Worm (Caenorhabditis elegans) whole organism, early embryonic: ENCODE measurements around the gene oig-8.

Experiments
- B0310.2 ChIP-seq: sonication (generic microtip); optimal IDR thresholded peaks from 2 replicates; lab custom pipeline; 2016; ENCODE audit warnings: mild to moderate bottlenecking, missing genetic modification characterization, missing compliant biosample characterization
- F13C5.2 ChIP-seq: sonication (generic microtip); optimal IDR thresholded peaks from 2 replicates; lab custom pipeline; 2017; ENCODE audit warnings: mild to moderate bottlenecking, missing genetic modification characterization, inconsistent platforms, missing compliant biosample characterization
- aly-1 ChIP-seq: sonication (generic microtip); optimal IDR thresholded peaks from 2 replicates; lab custom pipeline; 2016; ENCODE audit warnings: missing genetic modification characterization, missing compliant biosample characterization
- ama-1 ChIP-seq: fragments of 150-350 bp; optimal IDR thresholded peaks from 2 replicates; lab custom pipeline; 2014
- ceh-13 ChIP-seq: fragments of 200-800 bp; sonication (Bioruptor generic); optimal IDR thresholded peaks from 2 replicates; lab custom pipeline; 2018; ENCODE audit warnings: mild to moderate bottlenecking, missing genetic modification characterization, missing compliant biosample characterization
- ceh-36 ChIP-seq: sonication (generic microtip); optimal IDR thresholded peaks from 2 replicates; lab custom pipeline; 2016; ENCODE audit warnings: missing genetic modification characterization, inconsistent platforms, missing compliant biosample characterization
- ets-7 ChIP-seq: sonication (generic microtip); optimal IDR thresholded peaks from 2 replicates; lab custom pipeline; 2016; ENCODE audit warnings: missing genotype, missing genetic modification characterization, missing compliant biosample characterization
- flt-1 ChIP-seq: fragments of 200-800 bp; sonication (Bioruptor generic); IDR thresholded peaks from 2 replicates; pipeline ENCODE4 v1.3.6; 2022; ENCODE audit warnings: missing genetic modification characterization, missing compliant biosample characterization
- hmbx-1 ChIP-seq: sonication (generic microtip); optimal IDR thresholded peaks from 2 replicates; lab custom pipeline; 2016; ENCODE audit warnings: mild to moderate bottlenecking, missing genetic modification characterization, missing compliant biosample characterization
- hmg-4 ChIP-seq: fragments of 200-800 bp; sonication (Bioruptor generic); optimal IDR thresholded peaks from 2 replicates; lab custom pipeline; 2018; ENCODE audit warnings: mild to moderate bottlenecking, missing genetic modification characterization, missing compliant biosample characterization
- hnd-1 ChIP-seq: sonication (generic microtip); optimal IDR thresholded peaks from 2 replicates; lab custom pipeline; 2016; ENCODE audit warnings: missing genetic modification characterization, missing compliant biosample characterization
- pes-1 ChIP-seq: fragments of 200-800 bp; sonication (Bioruptor generic); IDR thresholded peaks from 2 replicates; pipeline ENCODE4 v1.3.6; 2022; ENCODE audit warnings: missing genetic modification reagents, missing genetic modification characterization, missing compliant biosample characterization
- scrt-1 ChIP-seq: fragments of 200-800 bp; sonication (Bioruptor generic); IDR thresholded peaks from 2 replicates; pipeline ENCODE4 v1.3.6; 2022; ENCODE audit warnings: missing genetic modification characterization, missing compliant biosample characterization
- sea-1 ChIP-seq: fragments of 200-800 bp; sonication (Bioruptor generic); conservative IDR thresholded peaks from 2 replicates; pipeline ENCODE4 v1.3.6; 2022; ENCODE audit warnings: missing genetic modification characterization, missing compliant biosample characterization
- tbx-11 ChIP-seq: fragments of 200-800 bp; sonication (Bioruptor generic); IDR thresholded peaks from 2 replicates; pipeline ENCODE4 v1.3.6; 2022; ENCODE audit warnings: missing genetic modification characterization, missing compliant biosample characterization
- tbx-37 ChIP-seq: fragments of 200-800 bp; sonication (Bioruptor generic); conservative IDR thresholded peaks from 2 replicates; pipeline ENCODE4 v1.3.6; 2022; ENCODE audit warnings: missing genetic modification reagents, missing genetic modification characterization, missing compliant biosample characterization
- tra-4 ChIP-seq: sonication (generic microtip); optimal IDR thresholded peaks from 2 replicates; lab custom pipeline; 2017; ENCODE audit warnings: missing genetic modification characterization, missing compliant biosample characterization

oig-8 gene

ce11 chrII:6654284-6654683, 5.4 kb upstream of the oig-8 start, which contains the start of gene T19D12.9:
Gene T19D12.9 (minus strand): TSS chrII:6654384.
- no peak for TF ChIP-seq hmg-4 (GFP tag; lab: Kevin White, UChicago)
- TF ChIP-seq aly-1: no peak
- TF ChIP-seq ama-1 (lab: Kevin White, UChicago): no peak
- no peak for TF ChIP-seq F13C5.2
- TF ChIP-seq ceh-13 (GFP tag; lab: Kevin White, UChicago): no peak
- no peak for TF ChIP-seq hmbx-1 (tag; lab: Kevin White, UChicago)
- TF ChIP-seq tbx-11 (GFP tag; lab: Robert Waterston, UW): no peak
- no peak for TF ChIP-seq tra-4 (tag; lab: Kevin White, UChicago)
- TF ChIP-seq ets-7: no peak
- TF ChIP-seq ceh-36 (tag; lab: Kevin White, UChicago): no peak
- no peak for TF ChIP-seq tbx-37
- TF ChIP-seq flt-1: no peak
- no peak for TF ChIP-seq sea-1
- no peak for TF ChIP-seq pes-1

ce11 chrII:6651719-6652118, 2.8 kb upstream of the oig-8 start, which contains the start of gene sra-26:
Gene sra-26 (minus strand): TSS chrII:6651819.
- no peak for TF ChIP-seq hmbx-1 (tag; lab: Kevin White, UChicago)
- TF ChIP-seq ets-7: no peak
- TF ChIP-seq ceh-13 (GFP tag; lab: Kevin White, UChicago): no peak
- TF ChIP-seq scrt-1 (GFP tag; lab: Robert Waterston, UW): no peak
- TF ChIP-seq F13C5.2: no peak
- no peak for TF ChIP-seq tra-4 (tag; lab: Kevin White, UChicago)
- no peak for TF ChIP-seq ceh-36 (tag; lab: Kevin White, UChicago)
- TF ChIP-seq tbx-11 (GFP tag; lab: Robert Waterston, UW): no peak
- TF ChIP-seq tbx-37: no peak
- TF ChIP-seq ama-1 (lab: Kevin White, UChicago): no peak
- TF ChIP-seq hmg-4 (GFP tag; lab: Kevin White, UChicago): no peak
- no peak for TF ChIP-seq aly-1

ce11 chrII:6646903-6647302, 2.0 kb downstream of the oig-8 start:
- TF ChIP-seq B0310.2 (no peak), ets-7 (no peak), ceh-36 (tag; lab: Kevin White, UChicago) (no peak), sea-1 (no peak), ama-1 (lab: Kevin White, UChicago) (no peak), F13C5.2 (no peak), tra-4 (tag; lab: Kevin White, UChicago) (no peak), scrt-1 (GFP tag; lab: Robert Waterston, UW) (no peak), hmbx-1 (tag; lab: Kevin White, UChicago) (no peak), ceh-13 (GFP tag; lab: Kevin White, UChicago) (no peak), hnd-1 (tag; lab: Kevin White, UChicago) (no peak), pes-1 (no peak), tbx-37 (no peak), hmg-4 (GFP tag; lab: Kevin White, UChicago) (no peak)

- no peak for TF ChIP-seq hmbx-1 (tag; lab: Kevin White, UChicago)
- no peak for TF ChIP-seq tra-4 (tag; lab: Kevin White, UChicago)
- no peak for TF ChIP-seq B0310.2
- no peak for TF ChIP-seq tbx-11 (GFP tag; lab: Robert Waterston, UW)
- TF ChIP-seq F13C5.2: no peak
- TF ChIP-seq tbx-37: no peak
- TF ChIP-seq hmg-4 (GFP tag; lab: Kevin White, UChicago): no peak
- no peak for TF ChIP-seq aly-1
- no peak for TF ChIP-seq ets-7
- TF ChIP-seq ama-1 (lab: Kevin White, UChicago): no peak
- TF ChIP-seq hnd-1 (tag; lab: Kevin White, UChicago): no peak
- TF ChIP-seq scrt-1 (GFP tag; lab: Robert Waterston, UW): no peak
- TF ChIP-seq ceh-36 (tag; lab: Kevin White, UChicago): no peak
These were observed 6.2 kb downstream of the oig-8 start, which contains the start of gene T19D12.6 for ce11 chrII:6642651-6643167. Gene T19D12.6 (minus strand): TSS chrII:6643117.

ce11 chrII:6642180-6642579, 6.7 kb downstream of the oig-8 start:
- no peak for TF ChIP-seq hmg-4 (GFP tag; lab: Kevin White, UChicago)
- no peak for TF ChIP-seq flt-1
- no peak for TF ChIP-seq ets-7
- no peak for TF ChIP-seq tbx-11 (GFP tag; lab: Robert Waterston, UW)
- no peak for TF ChIP-seq scrt-1 (GFP tag; lab: Robert Waterston, UW)
- TF ChIP-seq hnd-1 (tag; lab: Kevin White, UChicago): no peak
- no peak for TF ChIP-seq F13C5.2

ce11 chrII:6637854-6638253, 11.1 kb downstream of the oig-8 start:
- no peak for TF ChIP-seq tra-4 (tag; lab: Kevin White, UChicago)
- TF ChIP-seq ama-1 (lab: Kevin White, UChicago): no peak
- TF ChIP-seq ets-7: no peak
- TF ChIP-seq aly-1: no peak

- no peak for TF ChIP-seq scrt-1 (GFP tag; lab: Robert Waterston, UW)
- no peak for TF ChIP-seq hnd-1 (tag; lab: Kevin White, UChicago)
- TF ChIP-seq pes-1: no peak
These were observed 12.8 kb downstream of the oig-8 start, which contains the start of gene T19D12.5 for ce11 chrII:6636136-6636535. Gene T19D12.5 (minus strand): TSS chrII:6636236.

- TF ChIP-seq ceh-13 (GFP tag; lab: Kevin White, UChicago): no peak
- no peak for TF ChIP-seq ama-1 (lab: Kevin White, UChicago)
- no peak for TF ChIP-seq ceh-36 (tag; lab: Kevin White, UChicago)
- TF ChIP-seq hmg-4 (GFP tag; lab: Kevin White, UChicago): no peak
- TF ChIP-seq pes-1: no peak
- TF ChIP-seq sea-1: no peak
- no peak for TF ChIP-seq F13C5.2
- TF ChIP-seq scrt-1 (GFP tag; lab: Robert Waterston, UW): no peak
- TF ChIP-seq aly-1: no peak
- TF ChIP-seq tbx-37: no peak
These were observed 16.9 kb downstream of the oig-8 start for ce11 chrII:6631995-6632394.
